Fruit fly (Drosophila melanogaster): Measurements from ENCODE around the gene awd.
A peak's percentile ranks its signal among the peaks of the same experiment; 100 is the strongest.

awd gene

DNA sequence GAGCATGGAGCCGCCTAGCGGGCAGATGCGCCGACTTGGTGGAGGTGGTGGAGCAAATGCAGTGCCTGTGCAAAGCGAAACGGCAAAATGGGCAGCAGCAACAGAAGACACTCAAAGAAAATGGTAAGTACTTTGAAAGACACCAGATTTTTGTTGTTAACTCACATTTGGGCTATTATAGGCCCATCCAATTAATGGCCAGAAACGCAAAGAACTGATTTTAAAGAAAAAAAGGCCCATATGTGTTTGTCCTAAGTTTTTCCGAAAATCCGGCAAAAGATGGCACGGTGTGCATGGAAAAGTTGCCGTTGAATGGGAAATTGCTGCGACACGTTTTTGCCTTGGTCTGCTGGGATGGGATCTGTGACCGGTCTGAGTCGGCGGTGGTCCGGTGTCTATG is 22.3 kb upstream of the awd start:
- TF ChIP-seq CG15710 (tag; optimal IDR thresholded peaks at IDR 0.05), result no peak
- TF ChIP-seq CG17806 (tag; optimal IDR thresholded peaks at IDR 0.05), result peak; percentile 61
- peak; percentile 71 for TF ChIP-seq CG9948 (tag; optimal IDR thresholded peaks at IDR 0.05)
- TF ChIP-seq CG14655 (GFP tag; optimal IDR thresholded peaks at IDR 0.05), result peak; percentile 91
- no peak for TF ChIP-seq CG34367 (tag; optimal IDR thresholded peaks at IDR 0.05)
- no peak for TF ChIP-seq D1 (tag; optimal IDR thresholded peaks at IDR 0.05)
- TF ChIP-seq CG13204 (GFP tag; optimal IDR thresholded peaks at IDR 0.05), result no peak
- TF ChIP-seq Ets98B (GFP tag; IDR thresholded peaks at IDR 0.05), result peak; percentile 89
- peak; percentile 93 for TF ChIP-seq fd96Ca (GFP tag; IDR thresholded peaks at IDR 0.05)
- TF ChIP-seq CG32121 (GFP tag; IDR thresholded peaks at IDR 0.05), result peak; percentile 85
- TF ChIP-seq CG12605 (GFP tag; IDR thresholded peaks at IDR 0.05), result peak; percentile 68
- peak; percentile 63 for TF ChIP-seq rn (GFP tag; IDR thresholded peaks at IDR 0.05)
- peak; percentile 53 for TF ChIP-seq Pif1B (GFP tag; optimal IDR thresholded peaks at IDR 0.05)
- no peak for TF ChIP-seq CG10348 (GFP tag; IDR thresholded peaks at IDR 0.05)
- peak; percentile 45 for TF ChIP-seq CG8159 (tag; optimal IDR thresholded peaks at IDR 0.05)
- TF ChIP-seq gl (tag; optimal IDR thresholded peaks at IDR 0.05), result no peak
- TF ChIP-seq CG4496 (GFP tag; IDR thresholded peaks at IDR 0.05), result peak; percentile 89
- peak; percentile 75 for TF ChIP-seq Pif1A (GFP tag; optimal IDR thresholded peaks at IDR 0.05)
- no peak for TF ChIP-seq Snoo (tag; optimal IDR thresholded peaks at IDR 0.05)
- no peak for TF ChIP-seq EcR (GFP tag; optimal IDR thresholded peaks at IDR 0.05)
- TF ChIP-seq CG8301 (tag; optimal IDR thresholded peaks at IDR 0.05), result peak; percentile 92

DNA sequence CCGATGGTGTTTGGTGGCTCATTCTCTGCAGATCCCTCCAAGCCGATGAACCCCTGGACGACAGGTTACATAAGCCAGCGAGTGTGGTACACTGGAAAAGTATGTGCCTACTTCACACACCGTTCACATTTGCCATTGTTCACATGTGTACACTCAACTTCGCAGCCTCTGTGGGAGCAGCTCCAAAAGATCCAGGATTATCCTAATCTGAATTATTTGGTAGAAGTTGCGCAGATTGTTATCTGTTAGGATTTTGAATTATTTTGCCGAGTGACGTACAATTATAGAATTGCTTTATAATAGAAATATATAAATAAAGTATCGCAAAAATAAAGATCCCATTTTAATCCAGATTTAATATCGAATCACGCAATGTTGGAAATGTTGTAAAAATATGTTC is 21.7 kb upstream of the awd start:
- TF ChIP-seq Snoo (tag; optimal IDR thresholded peaks at IDR 0.05) (no peak), CG34367 (tag; optimal IDR thresholded peaks at IDR 0.05) (peak; percentile 14), Pif1B (GFP tag; optimal IDR thresholded peaks at IDR 0.05) (peak; percentile 47), CG8159 (tag; optimal IDR thresholded peaks at IDR 0.05) (peak; percentile 54), CG32121 (GFP tag; IDR thresholded peaks at IDR 0.05) (no peak), CG10348 (GFP tag; IDR thresholded peaks at IDR 0.05) (no peak), EcR (GFP tag; optimal IDR thresholded peaks at IDR 0.05) (no peak), CG8301 (tag; optimal IDR thresholded peaks at IDR 0.05) (peak; percentile 71), gl (tag; optimal IDR thresholded peaks at IDR 0.05) (no peak), CG17806 (tag; optimal IDR thresholded peaks at IDR 0.05) (peak; percentile 32), CG4496 (GFP tag; IDR thresholded peaks at IDR 0.05) (no peak), CG15710 (tag; optimal IDR thresholded peaks at IDR 0.05) (no peak), Ets98B (GFP tag; IDR thresholded peaks at IDR 0.05) (no peak), CG14655 (GFP tag; optimal IDR thresholded peaks at IDR 0.05) (peak; percentile 84), rn (GFP tag; IDR thresholded peaks at IDR 0.05) (no peak), CG9948 (tag; optimal IDR thresholded peaks at IDR 0.05) (peak; percentile 47), CG12605 (GFP tag; IDR thresholded peaks at IDR 0.05) (no peak), fd96Ca (GFP tag; IDR thresholded peaks at IDR 0.05) (0 out of 3 replicates have a peak, but pooled peaks have one; percentile 25), CG13204 (GFP tag; optimal IDR thresholded peaks at IDR 0.05) (no peak), D1 (tag; optimal IDR thresholded peaks at IDR 0.05) (no peak), Pif1A (GFP tag; optimal IDR thresholded peaks at IDR 0.05) (peak; percentile 56)

DNA sequence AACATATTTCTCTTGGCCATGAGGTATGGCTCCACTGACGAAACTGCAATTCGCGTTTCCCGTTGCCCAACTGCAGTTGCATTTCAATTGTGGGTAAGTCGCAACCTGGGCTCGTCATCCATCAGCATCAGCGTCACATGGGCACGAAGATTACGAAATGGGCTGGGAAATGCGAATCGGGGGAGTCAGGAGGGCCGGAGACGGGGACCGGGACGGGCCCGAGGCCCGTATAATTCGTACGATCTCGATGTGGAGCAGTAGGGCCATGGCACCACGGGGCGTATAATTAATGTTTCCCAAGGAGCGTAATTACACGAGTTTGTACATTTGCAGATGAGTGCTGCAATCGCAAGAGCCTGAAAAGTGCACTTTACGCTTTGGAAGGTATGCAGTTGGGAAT is 19.3 kb upstream of the awd start:
- TF ChIP-seq Snoo (tag; optimal IDR thresholded peaks at IDR 0.05) (no peak), CG34367 (tag; optimal IDR thresholded peaks at IDR 0.05) (no peak), D1 (tag; optimal IDR thresholded peaks at IDR 0.05) (no peak), CG10348 (GFP tag; IDR thresholded peaks at IDR 0.05) (no peak), EcR (GFP tag; optimal IDR thresholded peaks at IDR 0.05) (no peak), CG32121 (GFP tag; IDR thresholded peaks at IDR 0.05) (no peak), CG9948 (tag; optimal IDR thresholded peaks at IDR 0.05) (no peak), Pif1A (GFP tag; optimal IDR thresholded peaks at IDR 0.05) (no peak), CG14655 (GFP tag; optimal IDR thresholded peaks at IDR 0.05) (no peak), CG15710 (tag; optimal IDR thresholded peaks at IDR 0.05) (no peak), fd96Ca (GFP tag; IDR thresholded peaks at IDR 0.05) (no peak)

DNA sequence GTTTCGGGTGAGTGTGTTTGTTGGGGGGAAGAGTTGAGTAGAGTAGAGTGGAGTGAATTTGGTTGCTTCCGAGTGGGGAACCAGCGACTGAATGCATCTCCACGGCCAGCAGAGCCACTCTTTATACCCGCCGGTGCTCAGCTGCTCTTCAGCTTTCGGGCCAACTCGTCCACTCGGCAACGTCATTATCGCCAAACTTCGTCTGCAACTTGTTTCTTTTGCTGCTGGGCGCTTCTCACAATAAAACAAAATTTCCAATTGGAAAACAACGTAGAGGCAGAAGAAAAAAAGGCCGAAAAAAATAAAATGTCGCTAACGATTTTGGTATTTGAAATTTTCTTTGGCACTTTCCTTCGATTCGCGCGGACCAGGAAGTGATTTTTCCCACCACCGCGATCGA is 18.8 kb upstream of the awd start, which contains the start of gene CG2150:
Gene CG2150 (minus strand): TSS at position 101 of the 400 bp plus-strand sequence.
- TF ChIP-seq Ets98B (GFP tag; IDR thresholded peaks at IDR 0.05) (peak; percentile 24; the same call in 1 of the 2 replicates), CG4496 (GFP tag; IDR thresholded peaks at IDR 0.05) (peak; percentile 16; the same call in 1 of the 3 replicates), CG14655 (GFP tag; optimal IDR thresholded peaks at IDR 0.05) (no peak)

DNA sequence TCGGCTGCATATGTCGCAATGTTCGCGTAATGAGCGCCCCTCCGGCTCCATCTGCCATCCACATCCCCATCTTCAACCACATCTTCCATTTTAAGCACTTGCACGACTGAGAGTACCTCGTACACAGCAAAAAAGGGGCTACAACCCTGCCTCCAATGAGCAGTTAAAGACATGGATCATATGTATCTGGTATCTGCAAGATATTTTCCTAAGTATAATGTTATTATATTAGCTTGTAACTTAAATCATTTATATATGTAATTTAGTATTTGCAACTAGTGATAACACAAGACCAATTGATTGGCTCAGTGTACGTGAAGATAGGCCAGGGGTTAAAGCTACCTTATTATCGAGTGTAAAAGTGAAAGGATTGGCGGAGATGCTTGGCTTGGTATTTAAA is 16.8 kb upstream of the awd start:
- no peak for TF ChIP-seq gl (tag; optimal IDR thresholded peaks at IDR 0.05)
- peak; percentile 78 for TF ChIP-seq fd96Ca (GFP tag; IDR thresholded peaks at IDR 0.05)
- TF ChIP-seq CG8301 (tag; optimal IDR thresholded peaks at IDR 0.05), result peak; percentile 70
- peak; percentile 55 for TF ChIP-seq CG34367 (tag; optimal IDR thresholded peaks at IDR 0.05)
- TF ChIP-seq CG17806 (tag; optimal IDR thresholded peaks at IDR 0.05), result peak; percentile 75
- TF ChIP-seq CG13204 (GFP tag; optimal IDR thresholded peaks at IDR 0.05), result peak; percentile 22
- peak; percentile 65 for TF ChIP-seq CG9948 (tag; optimal IDR thresholded peaks at IDR 0.05)
- no peak for TF ChIP-seq rn (GFP tag; IDR thresholded peaks at IDR 0.05)
- TF ChIP-seq CG15710 (tag; optimal IDR thresholded peaks at IDR 0.05), result peak; percentile 70
- TF ChIP-seq Ets98B (GFP tag; IDR thresholded peaks at IDR 0.05), result peak; percentile 58
- peak; percentile 51; the same call in 2 of the 3 replicates for TF ChIP-seq CG4496 (GFP tag; IDR thresholded peaks at IDR 0.05)
- TF ChIP-seq CG8159 (tag; optimal IDR thresholded peaks at IDR 0.05), result peak; percentile 84
- TF ChIP-seq D1 (tag; optimal IDR thresholded peaks at IDR 0.05), result no peak
- peak; percentile 2 for TF ChIP-seq EcR (GFP tag; optimal IDR thresholded peaks at IDR 0.05)
- TF ChIP-seq CG14655 (GFP tag; optimal IDR thresholded peaks at IDR 0.05), result peak; percentile 76
- peak; percentile 49; the same call in 1 of the 2 replicates for TF ChIP-seq CG32121 (GFP tag; IDR thresholded peaks at IDR 0.05)
- TF ChIP-seq CG10348 (GFP tag; IDR thresholded peaks at IDR 0.05), result no peak
- TF ChIP-seq Pif1A (GFP tag; optimal IDR thresholded peaks at IDR 0.05), result peak; percentile 71
- TF ChIP-seq CG12605 (GFP tag; IDR thresholded peaks at IDR 0.05), result no peak
- TF ChIP-seq Snoo (tag; optimal IDR thresholded peaks at IDR 0.05), result no peak
- peak; percentile 76 for TF ChIP-seq Pif1B (GFP tag; optimal IDR thresholded peaks at IDR 0.05)

Measured in whole organism, pupa.